Worm (Caenorhabditis elegans) whole organism, L2 larva: ENCODE data around the gene T07F10.3.

Source experiments
- C34F6.9 ChIP-seq: fragments of 150-350 bp; optimal IDR thresholded peaks from 2 replicates; lab custom pipeline; 2014; ENCODE audit warnings: missing biosample characterization, missing genetic modification characterization
- F13H6.1 ChIP-seq: sonication (generic microtip); optimal IDR thresholded peaks from 2 replicates; lab custom pipeline; 2016; ENCODE audit warnings: missing genetic modification characterization, missing compliant biosample characterization
- aly-2 ChIP-seq: fragments of 150-350 bp; optimal IDR thresholded peaks from 2 replicates; lab custom pipeline; 2014; ENCODE audit warnings: missing biosample characterization, missing genetic modification characterization
- ama-1 ChIP-seq: fragments of 150-350 bp; optimal IDR thresholded peaks from 2 replicates; lab custom pipeline; 2018; ENCODE audit warnings: inconsistent platforms
- blmp-1 ChIP-seq: sonication (generic microtip); optimal IDR thresholded peaks from 2 replicates; lab custom pipeline; 2017; ENCODE audit warnings: missing genetic modification characterization, mild to moderate bottlenecking, missing compliant biosample characterization, antibody characterized with exemption, moderate library complexity; ENCODE audit not compliant: insufficient read depth
- crh-2 ChIP-seq: sonication (generic microtip); optimal IDR thresholded peaks from 2 replicates; lab custom pipeline; 2017; ENCODE audit warnings: missing biosample characterization, missing genetic modification characterization
- egl-27 ChIP-seq: sonication (generic microtip); optimal IDR thresholded peaks from 3 replicates; lab custom pipeline; 2017; ENCODE audit warnings: missing biosample characterization, missing genetic modification reagents, missing genetic modification characterization
- elt-1 ChIP-seq: fragments of 150-350 bp; optimal IDR thresholded peaks from 2 replicates; lab custom pipeline; 2014; ENCODE audit warnings: missing biosample characterization, missing genetic modification characterization
- gmeb-1 ChIP-seq: fragments of 150-350 bp; optimal IDR thresholded peaks from 2 replicates; lab custom pipeline; 2014; ENCODE audit warnings: missing biosample characterization, missing genetic modification characterization
- lin-11 ChIP-seq: fragments of 150-350 bp; sonication (generic microtip); optimal IDR thresholded peaks from 2 replicates; lab custom pipeline; 2014; ENCODE audit warnings: missing biosample characterization, missing genetic modification characterization, inconsistent platforms, mixed read lengths
- lin-13 ChIP-seq: fragments of 150-350 bp; optimal IDR thresholded peaks from 2 replicates; lab custom pipeline; 2014; ENCODE audit warnings: missing biosample characterization, missing genetic modification reagents, missing genetic modification characterization
- mab-5 ChIP-seq: fragments of 150-350 bp; optimal IDR thresholded peaks from 2 replicates; lab custom pipeline; 2014; ENCODE audit warnings: missing biosample characterization, missing genetic modification characterization
- nhr-10 ChIP-seq: sonication (generic microtip); optimal IDR thresholded peaks from 2 replicates; lab custom pipeline; 2017; ENCODE audit warnings: missing biosample characterization, missing genetic modification characterization
- nhr-11 ChIP-seq: fragments of 150-350 bp; optimal IDR thresholded peaks from 2 replicates; lab custom pipeline; 2014; ENCODE audit warnings: missing biosample characterization, missing genetic modification characterization
- nhr-12 ChIP-seq: fragments of 150-350 bp; optimal IDR thresholded peaks from 2 replicates; lab custom pipeline; 2014; ENCODE audit warnings: missing biosample characterization, missing genetic modification characterization
- nhr-129 ChIP-seq: fragments of 150-350 bp; optimal IDR thresholded peaks from 2 replicates; lab custom pipeline; 2014; ENCODE audit warnings: missing biosample characterization, missing genetic modification characterization
- nhr-21 ChIP-seq: fragments of 150-350 bp; optimal IDR thresholded peaks from 2 replicates; lab custom pipeline; 2014; ENCODE audit warnings: missing biosample characterization, missing genetic modification characterization
- nhr-237 ChIP-seq: fragments of 150-350 bp; optimal IDR thresholded peaks from 2 replicates; lab custom pipeline; 2014; ENCODE audit warnings: missing biosample characterization, missing genetic modification characterization
- nhr-6 ChIP-seq: fragments of 150-350 bp; optimal IDR thresholded peaks from 2 replicates; lab custom pipeline; 2014; ENCODE audit warnings: missing biosample characterization, missing genetic modification characterization
- sem-4 ChIP-seq: fragments of 150-350 bp; optimal IDR thresholded peaks from 2 replicates; lab custom pipeline; 2014; ENCODE audit warnings: missing biosample characterization, missing genetic modification reagents, missing genetic modification characterization
- skn-1 ChIP-seq: sonication (generic microtip); optimal IDR thresholded peaks from 2 replicates; lab custom pipeline; 2017; ENCODE audit warnings: missing biosample characterization, missing genetic modification characterization
- sma-3 ChIP-seq: sonication (generic microtip); optimal IDR thresholded peaks from 2 replicates; lab custom pipeline; 2016; ENCODE audit warnings: missing genetic modification reagents, missing genetic modification characterization, missing compliant biosample characterization
- sma-9 ChIP-seq, 2 experiments: fragments of 150-350 bp in 1 of 2; sonication (generic microtip) in 1 of 2; optimal IDR thresholded peaks; 2 replicates each; lab custom pipeline; 2014 to 2016; ENCODE audit warnings: missing genetic modification characterization in 2 of 2, mild to moderate bottlenecking in 1 of 2, missing biosample characterization in 1 of 2, missing compliant biosample characterization in 1 of 2, missing genetic modification reagents in 1 of 2, moderate library complexity in 1 of 2
- snpc-4 ChIP-seq: fragments of 150-350 bp; optimal IDR thresholded peaks from 2 replicates; lab custom pipeline; 2014; ENCODE audit warnings: missing biosample characterization, missing genetic modification characterization
- unc-39 ChIP-seq: fragments of 150-350 bp; optimal IDR thresholded peaks from 2 replicates; lab custom pipeline; 2014; ENCODE audit warnings: missing biosample characterization, missing genetic modification characterization
- unc-55 ChIP-seq: fragments of 150-350 bp; sonication (generic microtip); optimal IDR thresholded peaks from 3 replicates; lab custom pipeline; 2014; ENCODE audit warnings: missing biosample characterization, missing genetic modification reagents, missing genetic modification characterization
- unc-62 ChIP-seq: fragments of 150-350 bp; optimal IDR thresholded peaks from 2 replicates; lab custom pipeline; 2014; ENCODE audit warnings: missing biosample characterization, missing genetic modification reagents, missing genetic modification characterization
- zag-1 ChIP-seq: fragments of 150-350 bp; optimal IDR thresholded peaks from 2 replicates; lab custom pipeline; 2014; ENCODE audit warnings: missing biosample characterization, missing genetic modification characterization
- ztf-11 ChIP-seq: sonication (generic microtip); optimal IDR thresholded peaks from 2 replicates; lab custom pipeline; 2017; ENCODE audit warnings: missing biosample characterization, missing genetic modification characterization

The T07F10.3 gene

ce11 chrV:12904054-12904453 is 34.2 kb upstream of the T07F10.3 start, which contains the start of gene ttr-27:
Gene ttr-27 (minus strand): TSS chrV:12904098.
- TF ChIP-seq nhr-6 (tag; lab: Kevin White, UChicago) (no peak), crh-2 (tag; lab: Kevin White, UChicago) (no peak), unc-39 (tag; lab: Kevin White, UChicago) (no peak), sma-9 (GFP tag; optimal IDR thresholded peaks at IDR 0.05; lab: Kevin White, UChicago) (peak; percentile 21), sma-9 (tag; optimal IDR thresholded peaks at IDR 0.05; lab: Kevin White, UChicago) (no peak), nhr-10 (tag; lab: Kevin White, UChicago) (no peak), nhr-11 (tag; lab: Kevin White, UChicago) (no peak), F13H6.1 (tag; lab: Kevin White, UChicago) (peak; percentile 67), gmeb-1 (tag; lab: Kevin White, UChicago) (no peak)

DNA sequence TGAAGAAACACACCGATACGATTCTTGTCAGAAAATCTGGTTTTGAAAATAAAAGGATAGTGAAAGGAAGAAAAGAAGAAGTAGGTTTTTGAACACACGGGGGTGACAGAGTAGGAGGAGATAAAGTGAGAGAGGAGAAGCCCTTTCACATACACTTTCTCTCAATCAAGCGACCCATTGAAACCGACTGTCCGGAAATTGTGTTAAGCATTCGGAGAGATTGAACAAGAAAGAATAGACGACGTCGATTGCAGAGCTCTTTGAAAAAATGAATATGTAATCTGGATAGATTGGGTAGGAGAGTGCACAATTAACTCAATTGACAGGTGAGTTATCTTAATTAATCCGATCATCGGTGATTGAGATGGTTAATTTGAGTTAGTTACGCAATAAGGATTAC is 31.5 kb upstream of the T07F10.3 start:
- no peak for TF ChIP-seq snpc-4 (tag; lab: Kevin White, UChicago)
- no peak for TF ChIP-seq nhr-6 (tag; lab: Kevin White, UChicago)
- no peak for TF ChIP-seq skn-1
- no peak for TF ChIP-seq mab-5
- no peak for TF ChIP-seq ama-1 (lab: Kevin White, UChicago)
- no peak for TF ChIP-seq blmp-1 (tag; lab: Kevin White, UChicago)
- no peak for TF ChIP-seq lin-11 (tag; lab: Kevin White, UChicago)
- no peak for TF ChIP-seq unc-62 (GFP tag; lab: Kevin White, UChicago)

- peak; percentile 0 for TF ChIP-seq C34F6.9 (tag; lab: Kevin White, UChicago)
- TF ChIP-seq skn-1: no peak
- peak; percentile 37 for TF ChIP-seq mab-5
- TF ChIP-seq sem-4 (tag; lab: Kevin White, UChicago): no peak
- TF ChIP-seq unc-55: peak; percentile 34
- TF ChIP-seq nhr-237 (tag; lab: Kevin White, UChicago): no peak
- no peak for TF ChIP-seq ama-1 (lab: Kevin White, UChicago)
- no peak for TF ChIP-seq nhr-21 (tag; lab: Kevin White, UChicago)
- no peak for TF ChIP-seq ztf-11 (tag; lab: Kevin White, UChicago)
These were observed 28.9 kb upstream of the T07F10.3 start for ce11 chrV:12898583-12899232.

- TF ChIP-seq unc-55: peak; percentile 26
- TF ChIP-seq sma-3: no peak
These were observed 27.5 kb upstream of the T07F10.3 start for ce11 chrV:12897338-12897737.

DNA sequence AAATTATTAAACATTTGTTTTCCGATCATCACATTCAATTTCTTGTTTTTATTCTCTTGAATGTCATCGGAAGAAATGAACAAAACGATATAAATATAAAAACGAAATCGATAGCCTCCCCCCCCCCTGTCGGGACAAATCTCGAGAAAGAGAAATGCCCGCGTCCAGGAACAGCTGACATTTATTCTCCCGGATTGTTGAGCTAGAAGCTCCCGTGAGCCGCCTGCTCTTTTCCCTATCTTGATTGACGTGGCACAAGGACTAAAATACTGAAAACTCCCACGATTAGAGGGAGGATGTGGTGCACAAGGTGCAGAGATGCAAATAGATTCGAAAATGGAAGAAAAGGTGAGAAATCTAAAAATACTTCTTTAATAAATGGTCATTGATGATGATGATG is 27.0 kb upstream of the T07F10.3 start:
- peak; percentile 15 for TF ChIP-seq F13H6.1 (tag; lab: Kevin White, UChicago)
- peak; percentile 14 for TF ChIP-seq nhr-129 (tag; lab: Kevin White, UChicago)
- no peak for TF ChIP-seq nhr-12 (tag; lab: Kevin White, UChicago)
- TF ChIP-seq crh-2 (tag; lab: Kevin White, UChicago): peak; percentile 22
- TF ChIP-seq skn-1: no peak

DNA sequence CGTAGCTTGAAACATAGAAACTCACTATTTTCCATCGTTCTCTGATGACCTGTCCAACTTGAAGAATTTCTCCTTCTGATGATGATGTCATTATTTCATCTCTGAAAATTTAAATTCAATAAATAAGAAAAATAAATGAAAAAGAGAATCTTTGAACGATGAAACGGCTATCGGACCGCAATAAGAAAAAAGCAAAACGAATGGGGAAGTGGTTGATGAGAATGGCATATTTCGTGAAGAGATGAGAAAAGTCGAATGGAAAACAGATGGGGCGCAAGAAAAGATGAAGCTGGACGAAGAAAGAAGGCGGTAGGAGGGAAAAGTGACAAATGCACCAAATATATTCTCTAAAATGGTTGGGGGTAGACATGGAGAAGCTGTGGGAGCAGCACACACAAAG is 25.9 kb upstream of the T07F10.3 start, which contains the start of gene ttbk-7:
Gene ttbk-7 (minus strand): TSS at position 101 of the 400 bp plus-strand sequence.
- TF ChIP-seq elt-1 (tag; lab: Kevin White, UChicago) (no peak), sem-4 (tag; lab: Kevin White, UChicago) (no peak), unc-39 (tag; lab: Kevin White, UChicago) (no peak)

DNA sequence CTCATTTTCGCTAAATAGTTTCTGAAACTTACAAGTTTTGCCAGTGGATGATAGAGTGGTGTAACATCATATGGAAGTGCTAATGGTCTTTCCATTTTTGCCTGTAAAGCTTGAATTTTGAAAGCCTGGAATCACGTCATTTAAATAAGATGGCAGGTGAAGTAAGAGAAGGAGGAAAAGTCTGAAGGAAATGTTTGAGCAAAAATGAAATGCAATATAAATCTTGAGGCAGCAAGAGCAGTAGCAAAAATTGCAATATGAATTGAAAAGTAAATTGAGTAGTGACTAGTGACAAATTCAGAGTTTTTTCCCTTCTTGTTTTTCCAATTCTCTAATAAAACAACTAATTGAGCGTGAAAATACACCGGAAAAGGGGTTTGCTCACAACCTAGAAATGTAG is 16.0 kb upstream of the T07F10.3 start, which contains the start of gene glb-24:
Gene glb-24 (minus strand): TSS at position 101 of the 400 bp plus-strand sequence.
- TF ChIP-seq zag-1 (tag; lab: Kevin White, UChicago) (no peak), lin-13 (no peak), egl-27 (tag; lab: Kevin White, UChicago) (no peak), aly-2 (tag; lab: Kevin White, UChicago) (no peak), sma-9 (GFP tag; optimal IDR thresholded peaks at IDR 0.05; lab: Kevin White, UChicago) (no peak), sma-9 (tag; optimal IDR thresholded peaks at IDR 0.05; lab: Kevin White, UChicago) (no peak)
